Worm (Caenorhabditis elegans): ENCODE measurements around the gene ghi-1.

- TF ChIP-seq lin-39 (tag; optimal IDR thresholded peaks at IDR 0.05): no peak
- TF ChIP-seq ceh-82 (tag; optimal IDR thresholded peaks at IDR 0.05): no peak
- no peak for TF ChIP-seq fkh-10 (GFP tag; optimal IDR thresholded peaks at IDR 0.05)
- no peak for TF ChIP-seq tbx-2 (tag; optimal IDR thresholded peaks at IDR 0.05)
These were observed 33.7 kb downstream of the ghi-1 start for ce11 chrII:11680220-11680619.

All from whole organism, L3 larva.